Fruit fly (Drosophila melanogaster) whole organism, adult: ENCODE results near the gene CG7730.

Experiments
- CG12768 ChIP-seq: fragments of 200-800 bp; sonication (Bioruptor generic); optimal IDR thresholded peaks from 2 replicates; lab custom pipeline; 2017; ENCODE audit warnings: missing biosample characterization, missing genetic modification characterization, mild to moderate bottlenecking, moderate library complexity, missing genetic modification reagents
- CG33017 ChIP-seq: fragments of 200-800 bp; sonication (Bioruptor generic); optimal IDR thresholded peaks from 2 replicates; lab custom pipeline; 2018; ENCODE audit warnings: missing biosample characterization, mild to moderate bottlenecking, missing genetic modification characterization, moderate library complexity
- CG7045 ChIP-seq: fragments of 200-800 bp; sonication (Bioruptor generic); optimal IDR thresholded peaks from 2 replicates; lab custom pipeline; 2017; ENCODE audit warnings: missing biosample characterization, mild to moderate bottlenecking, missing genetic modification characterization
- CG7101 ChIP-seq: fragments of 200-800 bp; sonication (Bioruptor generic); optimal IDR thresholded peaks from 2 replicates; lab custom pipeline; 2018; ENCODE audit warnings: missing biosample characterization, mild to moderate bottlenecking, missing genetic modification characterization, moderate library complexity
- Crg-1 ChIP-seq: fragments of 200-800 bp; sonication (Bioruptor generic); optimal IDR thresholded peaks from 2 replicates; lab custom pipeline; 2016; ENCODE audit warnings: missing biosample characterization, missing genetic modification characterization
- Hr96 ChIP-seq: fragments of 200-800 bp; sonication (Bioruptor generic); optimal IDR thresholded peaks from 2 replicates; lab custom pipeline; 2016; ENCODE audit warnings: missing biosample characterization, missing genetic modification characterization
- Mnt ChIP-seq: fragments of 200-800 bp; sonication (Bioruptor generic); optimal IDR thresholded peaks from 2 replicates; lab custom pipeline; 2016; ENCODE audit warnings: missing biosample characterization, mild to moderate bottlenecking, missing genetic modification characterization
- bab1 ChIP-seq: fragments of 200-800 bp; sonication (Bioruptor generic); optimal IDR thresholded peaks from 3 replicates; lab custom pipeline; 2019; ENCODE audit warnings: missing biosample characterization, mild to moderate bottlenecking, missing genetic modification characterization, moderate library complexity
- ovo ChIP-seq: fragments of 200-800 bp; sonication (Bioruptor generic); optimal IDR thresholded peaks from 2 replicates; lab custom pipeline; 2016; ENCODE audit warnings: missing biosample characterization, missing genetic modification characterization
- pad ChIP-seq: fragments of 200-800 bp; sonication (Bioruptor generic); optimal IDR thresholded peaks from 3 replicates; lab custom pipeline; 2017; ENCODE audit warnings: missing biosample characterization, missing genetic modification characterization, mild to moderate bottlenecking, moderate library complexity, missing genetic modification reagents

dm6 chr3L:17027310-17027709 lies at the start of gene CG7730:
- TF ChIP-seq CG7045 (GFP tag; lab: Kevin White, UChicago) (no peak), pad (GFP tag; lab: Kevin White, UChicago) (no peak), CG33017 (tag; lab: Kevin White, UChicago) (no peak), Hr96 (no peak), Crg-1 (GFP tag; lab: Kevin White, UChicago) (no peak), Mnt (GFP tag; lab: Kevin White, UChicago) (no peak), CG12768 (GFP tag; lab: Kevin White, UChicago) (no peak), ovo (GFP tag; lab: Kevin White, UChicago) (no peak), bab1 (GFP tag; lab: Kevin White, UChicago) (no peak), CG7101 (no peak)
